Worm (Caenorhabditis elegans): ENCODE data around the gene srw-136.

- no peak for TF ChIP-seq ama-1 (optimal IDR thresholded peaks at IDR 0.05)
- TF ChIP-seq ztf-11 (tag; optimal IDR thresholded peaks at IDR 0.05), result no peak
- no peak for TF ChIP-seq sox-4 (tag; optimal IDR thresholded peaks at IDR 0.05)
- TF ChIP-seq tbx-2 (tag; optimal IDR thresholded peaks at IDR 0.05), result no peak
- TF ChIP-seq nhr-19 (GFP tag; conservative IDR thresholded peaks at IDR 0.05), result no peak
- TF ChIP-seq ceh-63 (GFP tag; optimal IDR thresholded peaks at IDR 0.05), result no peak
- TF ChIP-seq nhr-90 (tag; optimal IDR thresholded peaks at IDR 0.05; ENCODE audit: poor library complexity), result no peak
- TF ChIP-seq snpc-4 (tag; optimal IDR thresholded peaks at IDR 0.05), result no peak
- no peak for TF ChIP-seq mep-1 (tag; optimal IDR thresholded peaks at IDR 0.05)
- no peak for TF ChIP-seq lin-15B (tag; optimal IDR thresholded peaks at IDR 0.05)
These were observed 10.9 kb upstream of the srw-136 start, which contains the start of gene irld-12 for ce11 chrV:3021306-3021705.

Data from whole organism, L1 larva.